Fruit fly (Drosophila melanogaster) whole organism, prepupa: Measurements from ENCODE around the gene CG10600.

Experiments used
- Blimp-1 ChIP-seq: fragments of 200-800 bp; sonication (Bioruptor generic); optimal IDR thresholded peaks from 3 replicates; lab custom pipeline; 2017; ENCODE audit warnings: missing biosample characterization, missing genetic modification characterization, mild to moderate bottlenecking, moderate library complexity, missing genetic modification reagents
- CG10631 ChIP-seq: fragments of 200-800 bp; sonication (Bioruptor generic); optimal IDR thresholded peaks from 2 replicates; lab custom pipeline; 2016; ENCODE audit warnings: missing biosample characterization, missing genetic modification characterization
- CG10669 ChIP-seq: fragments of 200-800 bp; sonication (Bioruptor generic); optimal IDR thresholded peaks from 3 replicates; lab custom pipeline; 2018; ENCODE audit warnings: missing biosample characterization, mild to moderate bottlenecking, missing genetic modification characterization, moderate library complexity
- CG11294 ChIP-seq: fragments of 200-800 bp; sonication (Bioruptor generic); IDR thresholded peaks from 2 replicates; pipeline ENCODE4 v1.3.6; 2022; ENCODE audit warnings: missing biosample characterization, missing genetic modification characterization
- CG11762 ChIP-seq: fragments of 200-800 bp; sonication (Bioruptor generic); optimal IDR thresholded peaks from 3 replicates; lab custom pipeline; 2016; ENCODE audit warnings: missing biosample characterization, missing genetic modification characterization; ENCODE audit not compliant: insufficient read depth
- CG15336 ChIP-seq: fragments of 200-800 bp; sonication (Bioruptor generic); IDR thresholded peaks from 2 replicates; pipeline ENCODE4 v1.3.6; 2022; ENCODE audit warnings: missing biosample characterization, missing genetic modification characterization
- CG1621 ChIP-seq: fragments of 200-800 bp; sonication (Bioruptor generic); optimal IDR thresholded peaks from 3 replicates; lab custom pipeline; 2018; ENCODE audit warnings: missing biosample characterization, mild to moderate bottlenecking, missing genetic modification characterization
- CG16779 ChIP-seq: fragments of 200-800 bp; sonication (Bioruptor generic); optimal IDR thresholded peaks from 3 replicates; lab custom pipeline; 2017; ENCODE audit warnings: missing biosample characterization, mild to moderate bottlenecking, missing genetic modification characterization
- CG31627 ChIP-seq: fragments of 200-800 bp; sonication (Bioruptor generic); optimal IDR thresholded peaks from 3 replicates; lab custom pipeline; 2016; ENCODE audit warnings: missing biosample characterization, missing genetic modification characterization
- CG32006 ChIP-seq: fragments of 200-800 bp; sonication (Bioruptor generic); optimal IDR thresholded peaks from 3 replicates; lab custom pipeline; 2017; ENCODE audit warnings: missing biosample characterization, mild to moderate bottlenecking, missing genetic modification characterization
- CG34406 ChIP-seq: fragments of 200-800 bp; sonication (Bioruptor generic); optimal IDR thresholded peaks from 3 replicates; lab custom pipeline; 2016; ENCODE audit warnings: missing biosample characterization, missing genetic modification characterization
- CG4318 ChIP-seq: fragments of 200-800 bp; sonication (Bioruptor generic); optimal IDR thresholded peaks from 3 replicates; lab custom pipeline; 2017; ENCODE audit warnings: missing biosample characterization, mild to moderate bottlenecking, missing genetic modification characterization
- CG6163 ChIP-seq: fragments of 200-800 bp; sonication (Bioruptor generic); IDR thresholded peaks from 3 replicates; pipeline ENCODE4 v1.3.6; 2022; ENCODE audit warnings: missing biosample characterization, missing genetic modification characterization
- CG6276 ChIP-seq: fragments of 200-800 bp; sonication (Bioruptor generic); optimal IDR thresholded peaks from 2 replicates; lab custom pipeline; 2017; ENCODE audit warnings: missing biosample characterization, mild to moderate bottlenecking, missing genetic modification characterization
- CG6792 ChIP-seq: fragments of 200-800 bp; sonication (Bioruptor generic); optimal IDR thresholded peaks from 3 replicates; lab custom pipeline; 2016; ENCODE audit warnings: missing biosample characterization, missing genetic modification characterization
- CG6808 ChIP-seq: fragments of 200-800 bp; sonication (Bioruptor generic); optimal IDR thresholded peaks from 3 replicates; lab custom pipeline; 2017; ENCODE audit warnings: missing biosample characterization, missing genetic modification characterization, mild to moderate bottlenecking, moderate library complexity, missing genetic modification reagents
- CG7368 ChIP-seq: fragments of 200-800 bp; sonication (Bioruptor generic); optimal IDR thresholded peaks from 3 replicates; lab custom pipeline; 2016; ENCODE audit warnings: missing biosample characterization, missing genetic modification characterization
- CG8319 ChIP-seq: fragments of 200-800 bp; sonication (Bioruptor generic); optimal IDR thresholded peaks from 3 replicates; lab custom pipeline; 2016; ENCODE audit warnings: missing biosample characterization, missing genetic modification characterization
- CG8632 ChIP-seq: fragments of 200-800 bp; sonication (Bioruptor generic); optimal IDR thresholded peaks from 3 replicates; lab custom pipeline; 2016; ENCODE audit warnings: missing biosample characterization, missing genetic modification characterization
- CG9139 ChIP-seq: fragments of 200-800 bp; sonication (Bioruptor generic); optimal IDR thresholded peaks from 3 replicates; lab custom pipeline; 2017; ENCODE audit warnings: missing biosample characterization, mild to moderate bottlenecking, missing genetic modification characterization
- Eip75B ChIP-seq: fragments of 200-800 bp; sonication (Bioruptor generic); optimal IDR thresholded peaks from 3 replicates; lab custom pipeline; 2016; ENCODE audit warnings: missing biosample characterization, missing genetic modification characterization
- Eip78C ChIP-seq: fragments of 200-800 bp; sonication (Bioruptor generic); peaks from one replicate; lab custom pipeline; 2016; ENCODE audit warnings: missing biosample characterization, missing genetic modification characterization
- Eip93F ChIP-seq: fragments of 200-800 bp; sonication (Bioruptor generic); optimal IDR thresholded peaks from 2 replicates; lab custom pipeline; 2016; ENCODE audit warnings: missing biosample characterization, mild to moderate bottlenecking, missing genetic modification characterization
- Ets21C ChIP-seq: fragments of 200-800 bp; sonication (Bioruptor generic); optimal IDR thresholded peaks from 3 replicates; lab custom pipeline; 2016; ENCODE audit warnings: missing biosample characterization, missing genetic modification characterization
- Ets96B ChIP-seq: fragments of 200-800 bp; optimal IDR thresholded peaks from 2 replicates; lab custom pipeline; 2019; ENCODE audit warnings: missing biosample characterization, mild to moderate bottlenecking, missing genetic modification characterization, moderate library complexity
- Gug ChIP-seq: fragments of 200-800 bp; sonication (Bioruptor generic); IDR thresholded peaks from 2 replicates; pipeline ENCODE4 v1.3.6; 2022; ENCODE audit warnings: missing biosample characterization, missing genetic modification characterization
- Hr38 ChIP-seq: sonication (Bioruptor generic); optimal IDR thresholded peaks from 2 replicates; lab custom pipeline; 2016; ENCODE audit warnings: missing biosample characterization, missing genetic modification characterization
- Hr4 ChIP-seq: fragments of 200-800 bp; sonication (Bioruptor generic); optimal IDR thresholded peaks from 3 replicates; lab custom pipeline; 2016; ENCODE audit warnings: missing biosample characterization, missing genetic modification characterization
- Met ChIP-seq: fragments of 200-800 bp; sonication (Bioruptor generic); optimal IDR thresholded peaks from 3 replicates; lab custom pipeline; 2016; ENCODE audit warnings: missing biosample characterization, missing genetic modification characterization
- OdsH ChIP-seq: fragments of 200-800 bp; sonication (Bioruptor generic); optimal IDR thresholded peaks from 3 replicates; lab custom pipeline; 2016; ENCODE audit warnings: missing biosample characterization, missing genetic modification characterization
- Smox ChIP-seq: fragments of 200-800 bp; sonication (Bioruptor generic); optimal IDR thresholded peaks from 3 replicates; lab custom pipeline; 2016; ENCODE audit warnings: missing biosample characterization, missing genetic modification characterization
- Sox102F ChIP-seq: fragments of 200-800 bp; sonication (Bioruptor generic); optimal IDR thresholded peaks from 2 replicates; lab custom pipeline; 2016; ENCODE audit warnings: missing biosample characterization, mild to moderate bottlenecking, missing genetic modification characterization
- achi ChIP-seq: fragments of 200-800 bp; sonication (Bioruptor generic); optimal IDR thresholded peaks from 3 replicates; lab custom pipeline; 2016; ENCODE audit warnings: missing biosample characterization, missing genetic modification characterization
- cyc ChIP-seq: fragments of 200-800 bp; sonication (Bioruptor generic); optimal IDR thresholded peaks from 3 replicates; lab custom pipeline; 2016; ENCODE audit warnings: missing biosample characterization, missing genetic modification characterization
- dac ChIP-seq: fragments of 200-800 bp; sonication (Bioruptor generic); optimal IDR thresholded peaks from 2 replicates; lab custom pipeline; 2017; ENCODE audit warnings: missing biosample characterization, mild to moderate bottlenecking, missing genetic modification characterization
- dsx ChIP-seq: fragments of 200-800 bp; optimal IDR thresholded peaks from 3 replicates; lab custom pipeline; 2019; ENCODE audit warnings: missing biosample characterization, mild to moderate bottlenecking, missing genetic modification characterization, moderate library complexity; ENCODE audit not compliant: poor library complexity, severe bottlenecking
- esn ChIP-seq: fragments of 200-800 bp; sonication (Bioruptor generic); optimal IDR thresholded peaks from 2 replicates; lab custom pipeline; 2016; ENCODE audit warnings: missing biosample characterization, mild to moderate bottlenecking, missing genetic modification characterization, moderate library complexity
- fd59A ChIP-seq: fragments of 200-800 bp; sonication (Bioruptor generic); optimal IDR thresholded peaks from 2 replicates; lab custom pipeline; 2017; ENCODE audit warnings: missing biosample characterization, mild to moderate bottlenecking, missing genetic modification characterization, missing genetic modification reagents
- fd85E ChIP-seq: fragments of 200-800 bp; sonication (Bioruptor generic); optimal IDR thresholded peaks from 3 replicates; lab custom pipeline; 2016; ENCODE audit warnings: missing biosample characterization, missing genetic modification characterization
- fkh ChIP-seq: fragments of 200-800 bp; sonication (Bioruptor generic); optimal IDR thresholded peaks from 3 replicates; lab custom pipeline; 2017; ENCODE audit warnings: missing biosample characterization, mild to moderate bottlenecking, missing genetic modification characterization, moderate library complexity
- lz ChIP-seq: fragments of 200-800 bp; sonication (Bioruptor generic); optimal IDR thresholded peaks from 3 replicates; lab custom pipeline; 2016; ENCODE audit warnings: missing biosample characterization, missing genetic modification characterization
- net ChIP-seq: fragments of 200-800 bp; sonication (Bioruptor generic); optimal IDR thresholded peaks from 3 replicates; lab custom pipeline; 2016; ENCODE audit warnings: missing biosample characterization, missing genetic modification characterization
- spab ChIP-seq: fragments of 200-800 bp; sonication (Bioruptor generic); optimal IDR thresholded peaks from 2 replicates; lab custom pipeline; 2017; ENCODE audit warnings: missing biosample characterization, mild to moderate bottlenecking, missing genetic modification characterization, missing genetic modification reagents
- ss ChIP-seq, 2 experiments: fragments of 200-800 bp; sonication (Bioruptor generic); optimal IDR thresholded peaks; 2 replicates in 1 of 2; 3 replicates in 1 of 2; lab custom pipeline; 2017 to 2018; ENCODE audit warnings: mild to moderate bottlenecking in 2 of 2, missing biosample characterization in 2 of 2, missing genetic modification characterization in 2 of 2, moderate library complexity in 1 of 2
- svp ChIP-seq: fragments of 200-800 bp; sonication (Bioruptor generic); peaks from one replicate; lab custom pipeline; 2016; ENCODE audit warnings: missing biosample characterization, missing genetic modification characterization
- topi ChIP-seq: fragments of 200-800 bp; sonication (Bioruptor generic); optimal IDR thresholded peaks from 3 replicates; lab custom pipeline; 2016; ENCODE audit warnings: missing biosample characterization, missing genetic modification characterization
- vri ChIP-seq: fragments of 200-800 bp; sonication (Bioruptor generic); optimal IDR thresholded peaks from 3 replicates; lab custom pipeline; 2016; ENCODE audit warnings: missing biosample characterization, mild to moderate bottlenecking, missing genetic modification characterization

The CG10600 gene

DNA sequence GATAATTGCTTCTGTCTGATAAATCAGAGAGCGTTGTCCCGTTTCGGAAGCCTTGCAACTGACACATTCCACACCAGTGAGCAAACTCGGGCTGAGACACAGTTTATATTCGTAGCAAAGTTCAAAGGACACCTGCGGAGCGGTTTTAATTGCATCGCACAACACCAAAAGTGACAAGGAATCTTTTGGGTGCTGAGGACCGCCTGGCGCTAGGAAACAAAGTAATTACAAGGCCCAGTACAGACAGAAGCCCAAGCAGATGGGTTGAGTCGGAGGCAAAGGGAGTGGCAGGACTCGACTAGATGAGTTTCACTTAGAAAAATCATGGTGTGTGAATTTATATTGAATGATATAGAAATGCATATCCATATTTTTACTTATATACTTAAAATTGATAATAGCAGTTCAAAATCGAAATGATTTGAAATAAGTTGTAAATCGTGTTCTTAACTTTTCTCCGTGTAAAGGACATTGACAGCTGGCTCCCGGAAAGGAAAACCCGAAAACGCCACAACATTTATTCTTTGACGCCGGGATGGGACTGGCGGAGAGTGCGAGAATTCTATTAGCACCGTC is 30.6 kb downstream of the CG10600 start:
- TF ChIP-seq dsx (GFP tag; lab: Kevin White, UChicago) (no peak), CG15336 (GFP tag; lab: Robert Waterston, UW) (no peak), CG7368 (GFP tag; lab: Kevin White, UChicago) (no peak), svp (no peak), Eip75B (no peak), Eip93F (GFP tag; lab: Kevin White, UChicago) (no peak), Hr4 (GFP tag; lab: Kevin White, UChicago) (no peak), CG8632 (GFP tag; lab: Kevin White, UChicago) (no peak)
- TF ChIP-seq, all 60 proteins: peak for 0

DNA sequence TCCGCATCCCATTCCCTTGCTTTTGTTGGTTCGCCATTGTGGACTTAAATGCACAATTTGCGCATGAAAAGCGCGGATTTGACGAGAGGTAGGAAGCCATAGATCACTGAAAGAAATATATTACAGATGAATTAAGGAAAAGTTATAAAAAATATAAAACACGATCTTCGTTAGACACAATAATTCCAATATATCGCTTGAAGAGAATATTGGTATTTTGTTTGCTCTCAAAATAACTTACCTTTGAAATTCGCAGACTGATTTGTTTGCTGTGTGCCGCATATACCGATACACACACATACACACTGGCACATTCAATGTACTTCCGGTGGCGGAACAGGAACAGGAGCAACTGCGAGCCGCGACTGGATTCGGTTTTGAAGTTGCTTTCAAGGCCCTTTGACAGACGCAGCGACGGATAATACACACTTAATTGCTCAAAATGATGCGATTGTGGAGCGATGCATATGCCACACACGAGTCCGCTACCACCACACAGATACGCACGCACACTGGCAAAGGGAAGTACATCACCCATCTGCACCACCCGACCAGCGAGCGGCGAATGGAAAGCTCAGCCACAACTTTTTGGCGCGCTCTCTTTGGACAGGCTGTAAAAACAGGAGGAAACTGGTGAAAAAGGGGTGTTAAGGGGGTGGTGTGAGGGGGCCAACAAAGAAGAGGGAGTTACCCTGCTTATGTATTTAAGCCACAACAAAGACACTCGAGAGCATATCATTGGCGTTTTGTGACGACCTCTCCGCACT is 33.7 kb downstream of the CG10600 start:
- TF ChIP-seq Ets96B (peak; percentile 22), CG11762 (GFP tag; lab: Kevin White, UChicago) (no peak), Ets21C (GFP tag; lab: Kevin White, UChicago) (peak; percentile 41), Met (GFP tag; lab: Kevin White, UChicago) (peak; percentile 66), CG6808 (no peak), cyc (GFP tag; lab: Kevin White, UChicago) (peak; percentile 44), CG34406 (GFP tag; lab: Kevin White, UChicago) (peak; percentile 9), CG4318 (GFP tag; lab: Kevin White, UChicago) (no peak), fd85E (no peak), CG8632 (GFP tag; lab: Kevin White, UChicago) (peak; percentile 19), CG15336 (GFP tag; lab: Robert Waterston, UW) (no peak), CG10669 (GFP tag; lab: Kevin White, UChicago) (peak; percentile 43), lz (GFP tag; lab: Kevin White, UChicago) (peak; percentile 52), CG16779 (tag; lab: Kevin White, UChicago) (no peak), svp (peak; percentile 81), CG7368 (GFP tag; lab: Kevin White, UChicago) (no peak), CG11294 (GFP tag; lab: Robert Waterston, UW) (no peak), CG1621 (tag; lab: Kevin White, UChicago) (no peak), vri (GFP tag; lab: Kevin White, UChicago) (peak; percentile 37), OdsH (GFP tag; lab: Kevin White, UChicago) (peak; percentile 20), CG9139 (GFP tag; lab: Kevin White, UChicago) (no peak), esn (GFP tag; lab: Kevin White, UChicago) (peak; percentile 65), Eip93F (GFP tag; lab: Kevin White, UChicago) (no peak), CG6792 (GFP tag; lab: Kevin White, UChicago) (peak; percentile 39), spab (GFP tag; lab: Kevin White, UChicago) (peak; percentile 15), dac (GFP tag; lab: Kevin White, UChicago) (no peak), Hr38 (GFP tag; lab: Kevin White, UChicago) (no peak), CG31627 (GFP tag; lab: Kevin White, UChicago) (peak; percentile 52), fkh (GFP tag; lab: Kevin White, UChicago) (no peak), Smox (GFP tag; lab: Kevin White, UChicago) (peak; percentile 64), Eip78C (peak; percentile 75), net (GFP tag; lab: Kevin White, UChicago) (no peak), CG32006 (GFP tag; lab: Kevin White, UChicago) (no peak), topi (peak; percentile 62), Hr4 (GFP tag; lab: Kevin White, UChicago) (no peak), Gug (GFP tag; lab: Robert Waterston, UW) (no peak; the same call in 1 of the 2 replicates), ss (GFP tag; optimal IDR thresholded peaks at IDR 0.05; lab: Kevin White, UChicago) (peak in 1 of 2 experiments; percentile 17), Sox102F (GFP tag; lab: Kevin White, UChicago) (peak; percentile 36), CG6163 (GFP tag; lab: Robert Waterston, UW) (peak; percentile 46; the same call in 1 of the 3 replicates), Blimp-1 (GFP tag; lab: Kevin White, UChicago) (no peak), achi (GFP tag; lab: Kevin White, UChicago) (peak; percentile 25), CG8319 (GFP tag; lab: Kevin White, UChicago) (peak; percentile 32), CG10631 (GFP tag; lab: Kevin White, UChicago) (no peak), fd59A (GFP tag; lab: Kevin White, UChicago) (no peak), CG6276 (no peak)
